Fruit fly (Drosophila melanogaster): ENCODE measurements around the gene E5.

The E5 gene

dm6 chr3R:13914760-13915417 lies 40.2 kb upstream of the E5 start (continued):
- TF ChIP-seq CG12071 (GFP tag; optimal IDR thresholded peaks at IDR 0.05) = peak; percentile 68
- no peak for TF ChIP-seq dati (GFP tag; IDR thresholded peaks at IDR 0.05)
- peak; percentile 74 for TF ChIP-seq ap (GFP tag; IDR thresholded peaks at IDR 0.05)
- TF ChIP-seq Mrtf (GFP tag; IDR thresholded peaks at IDR 0.05) = peak; percentile 75; the same call in 2 of the 3 replicates
- TF ChIP-seq NFAT (GFP tag; IDR thresholded peaks at IDR 0.05) = peak; percentile 73
- peak; percentile 22 for TF ChIP-seq ERR (GFP tag; optimal IDR thresholded peaks at IDR 0.05)
- no peak for TF ChIP-seq Neu2 (GFP tag; optimal IDR thresholded peaks at IDR 0.05; ENCODE audit: borderline replicate concordance)
- TF ChIP-seq CG7372 (GFP tag; IDR thresholded peaks at IDR 0.05) = peak; percentile 65
- TF ChIP-seq CG10462 (GFP tag; optimal IDR thresholded peaks at IDR 0.05) = peak; percentile 62
- peak; percentile 44 for TF ChIP-seq CG17802 (tag; optimal IDR thresholded peaks at IDR 0.05)
- peak; percentile 81 for TF ChIP-seq CG18262 (tag; optimal IDR thresholded peaks at IDR 0.05)
- TF ChIP-seq gsb-n (tag; optimal IDR thresholded peaks at IDR 0.05) = peak; percentile 35
- peak; percentile 66 for TF ChIP-seq lilli (GFP tag; optimal IDR thresholded peaks at IDR 0.05)
- TF ChIP-seq CrebB (tag; optimal IDR thresholded peaks at IDR 0.05) = no peak
- TF ChIP-seq CG8478 (optimal IDR thresholded peaks at IDR 0.05) = no peak
- TF ChIP-seq CG30431 (GFP tag; optimal IDR thresholded peaks at IDR 0.05) = peak; percentile 18
- TF ChIP-seq repo (GFP tag; optimal IDR thresholded peaks at IDR 0.05) = peak; percentile 42
- TF ChIP-seq CG17612 (GFP tag; IDR thresholded peaks at IDR 0.05) = 0 out of 2 replicates have a peak, but pooled peaks have one; percentile 52
- TF ChIP-seq CG42726 (GFP tag; IDR thresholded peaks at IDR 0.05; ENCODE audit: partially characterized antibody) = no peak
- TF ChIP-seq CG9609 (GFP tag; optimal IDR thresholded peaks at IDR 0.05) = peak; percentile 70
- peak; percentile 74 to 79 for TF ChIP-seq chif (GFP tag; optimal IDR thresholded peaks at IDR 0.05)
- TF ChIP-seq CG10366 (GFP tag; IDR thresholded peaks at IDR 0.05) = peak; percentile 78
- peak; percentile 36 for TF ChIP-seq CG2116 (GFP tag; optimal IDR thresholded peaks at IDR 0.05)
- TF ChIP-seq HHEX (GFP tag; optimal IDR thresholded peaks at IDR 0.05) = peak; percentile 67
- peak; percentile 76 for TF ChIP-seq btn (GFP tag; optimal IDR thresholded peaks at IDR 0.05)
- peak; percentile 73 for TF ChIP-seq CG7357 (GFP tag; IDR thresholded peaks at IDR 0.05)
- no peak for TF ChIP-seq pan (optimal IDR thresholded peaks at IDR 0.05)
- TF ChIP-seq pan (GFP tag; optimal IDR thresholded peaks at IDR 0.05 in 1 of 2, IDR thresholded peaks at IDR 0.05 in 1 of 2) = peak in 1 of 2 experiments; percentile 88
- peak; percentile 44 for TF ChIP-seq Bteb2 (GFP tag; optimal IDR thresholded peaks at IDR 0.05)
- TF ChIP-seq ken (GFP tag; IDR thresholded peaks at IDR 0.05) = peak; percentile 82
- TF ChIP-seq onecut (GFP tag; IDR thresholded peaks at IDR 0.05) = peak; percentile 87
- peak; percentile 55; the same call in 1 of the 2 replicates for TF ChIP-seq CG11085 (GFP tag; IDR thresholded peaks at IDR 0.05)
- TF ChIP-seq Jarid2 (GFP tag; optimal IDR thresholded peaks at IDR 0.05) = peak; percentile 23
- TF ChIP-seq Dll (GFP tag; IDR thresholded peaks at IDR 0.05; ENCODE audit: partially characterized antibody) = no peak
- TF ChIP-seq CG34422 (GFP tag; IDR thresholded peaks at IDR 0.05) = peak; percentile 78; the same call in 2 of the 3 replicates
- peak; percentile 35 for TF ChIP-seq Myb (GFP tag; optimal IDR thresholded peaks at IDR 0.05)
- no peak for TF ChIP-seq br (optimal IDR thresholded peaks at IDR 0.05)
- no peak for TF ChIP-seq tll (GFP tag; optimal IDR thresholded peaks at IDR 0.05)
- TF ChIP-seq Gug (GFP tag; IDR thresholded peaks at IDR 0.05) = peak; percentile 61; the same call in 2 of the 4 replicates
- peak; percentile 69 for TF ChIP-seq CG9932 (GFP tag; IDR thresholded peaks at IDR 0.05)
- 0 out of 2 replicates have a peak, but pooled peaks have one; percentile 35 for TF ChIP-seq Doc2 (GFP tag; IDR thresholded peaks at IDR 0.05)
- no peak for TF ChIP-seq CG34224 (GFP tag; IDR thresholded peaks at IDR 0.05; ENCODE audit: partially characterized antibody)
- TF ChIP-seq pb (GFP tag; optimal IDR thresholded peaks at IDR 0.05) = peak; percentile 79
- peak; percentile 62 for TF ChIP-seq Atf3 (GFP tag; optimal IDR thresholded peaks at IDR 0.05)
- no peak for TF ChIP-seq CG6683 (GFP tag; optimal IDR thresholded peaks at IDR 0.05)
- no peak for TF ChIP-seq CG16813 (GFP tag; IDR thresholded peaks at IDR 0.05; ENCODE audit: partially characterized antibody)
- peak; percentile 80 for TF ChIP-seq Meics (GFP tag; optimal IDR thresholded peaks at IDR 0.05)
- no peak for TF ChIP-seq toy (GFP tag; IDR thresholded peaks at IDR 0.05)
- TF ChIP-seq CG6254 (GFP tag; optimal IDR thresholded peaks at IDR 0.05) = peak; percentile 52
- peak; percentile 42 to 82 for TF ChIP-seq Hr51 (GFP tag; optimal IDR thresholded peaks at IDR 0.05)

All from whole organism, embryonic.